ENCODE assay signal across 1 worm cellular context in the genomic region with DNA sequence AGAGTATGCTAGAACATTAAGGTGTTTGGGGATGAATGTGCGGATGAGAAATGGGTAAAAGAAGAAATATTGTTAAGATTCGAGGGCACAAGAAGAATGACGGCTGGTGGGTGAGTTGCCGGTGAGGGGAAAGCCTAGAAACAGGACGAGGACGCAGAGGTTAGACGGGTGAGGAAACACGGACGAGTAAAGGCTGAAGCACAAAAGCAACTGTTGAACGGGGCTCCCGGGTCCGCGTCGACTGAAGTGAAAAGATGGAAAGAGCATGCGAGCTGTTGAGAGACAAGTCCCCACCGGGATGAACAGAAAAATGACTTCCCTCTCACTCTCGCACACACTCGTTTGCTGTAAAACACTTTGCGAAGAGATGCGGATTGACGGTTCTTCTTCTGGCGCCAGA.
TF ChIP-seq lines count a peak whose summit lies in the region.

No protein-coding gene starts in this region.

TF ChIP-seq in whole organism, late embryonic, 69 proteins besides CTCF, POLR2A, EP300 and RAD21 (continued from another document):
- no peak for TF ChIP-seq tbx-2 (tag; optimal IDR thresholded peaks at IDR 0.05; lab: Kevin White, UChicago)
- no peak for TF ChIP-seq npax-4 (tag; optimal IDR thresholded peaks at IDR 0.05; lab: Kevin White, UChicago)
